Worm (Caenorhabditis elegans): ENCODE data around the gene inx-2.
A peak's percentile ranks its signal among the peaks of the same experiment; 100 is the strongest.

The inx-2 gene

DNA sequence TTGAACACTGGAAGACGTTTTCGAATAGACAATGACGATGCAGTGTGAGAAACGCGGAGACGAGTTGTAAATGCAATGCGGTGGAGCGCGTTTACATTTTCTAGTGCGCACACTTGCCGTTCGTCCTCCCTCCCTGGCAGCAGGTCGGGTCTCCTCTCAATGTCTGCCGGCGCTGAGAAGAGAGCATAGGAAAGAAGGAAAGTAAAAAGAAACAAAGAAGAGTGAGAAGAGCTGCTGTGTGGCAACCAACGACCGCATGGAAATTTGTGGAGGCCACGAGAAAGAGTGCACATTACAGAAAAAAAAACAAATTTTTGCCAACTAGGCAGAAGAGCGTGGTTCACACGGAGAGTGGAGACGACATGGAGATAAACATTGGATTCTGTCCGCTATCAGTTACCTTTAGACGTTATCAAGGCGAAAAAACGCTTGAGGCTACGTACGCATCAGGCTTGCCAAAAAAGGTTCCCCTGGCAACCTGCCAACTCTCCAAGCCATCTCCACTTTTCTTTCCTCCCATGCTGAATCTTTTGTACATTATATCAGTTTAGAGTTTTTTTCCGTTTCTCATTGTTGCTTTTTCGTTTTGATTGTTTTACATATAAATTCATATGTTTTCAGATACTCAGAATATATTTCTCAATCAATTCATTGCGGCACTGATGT, 3.2 kb upstream of the inx-2 start, which contains the start of the genes snrp-40.1 and F08G12.3 (continued):
- TF ChIP-seq ceh-27 (GFP tag; optimal IDR thresholded peaks at IDR 0.05) (peak; percentile 74), F10E7.11 (tag; optimal IDR thresholded peaks at IDR 0.05) (no peak), rpc-1 (optimal IDR thresholded peaks at IDR 0.05) (no peak), rpc-1 (tag; optimal IDR thresholded peaks at IDR 0.05) (no peak), snpc-4 (GFP tag; optimal IDR thresholded peaks at IDR 0.05) (no peak), snpc-4 (tag; optimal IDR thresholded peaks at IDR 0.05) (peak in 3 of 4 experiments; percentile 62 to 82 (median 69)), hmg-20 (GFP tag; IDR thresholded peaks at IDR 0.05) (no peak), tlf-1 (GFP tag; optimal IDR thresholded peaks at IDR 0.05) (no peak), sea-2 (GFP tag; IDR thresholded peaks at IDR 0.05) (no peak), rcor-1 (GFP tag; IDR thresholded peaks at IDR 0.05) (0 out of 2 replicates have a peak, but pooled peaks have one; percentile 21), C06A6.2 (GFP tag; conservative IDR thresholded peaks at IDR 0.05) (no peak), tbx-9 (tag; optimal IDR thresholded peaks at IDR 0.05; ENCODE audit: borderline replicate concordance) (no peak), lin-54 (GFP tag; optimal IDR thresholded peaks at IDR 0.05) (no peak), fkh-3 (tag; optimal IDR thresholded peaks at IDR 0.05) (no peak), ZK185.1 (tag; optimal IDR thresholded peaks at IDR 0.05; ENCODE audit: poor library complexity, severe bottlenecking) (no peak), madf-8 (GFP tag; conservative IDR thresholded peaks at IDR 0.05) (no peak), hlh-26 (GFP tag; conservative IDR thresholded peaks at IDR 0.05) (no peak), repo-1 (tag; optimal IDR thresholded peaks at IDR 0.05) (no peak), ceh-91 (GFP tag; IDR thresholded peaks at IDR 0.05) (no peak), sptf-2 (GFP tag; optimal IDR thresholded peaks at IDR 0.05) (no peak), rec-8 (tag; optimal IDR thresholded peaks at IDR 0.05) (no peak), ets-4 (GFP tag; optimal IDR thresholded peaks at IDR 0.05) (peak; percentile 15), ceh-79 (tag; optimal IDR thresholded peaks at IDR 0.05) (no peak), pha-4 (tag; optimal IDR thresholded peaks at IDR 0.05) (no peak), hlh-12 (tag; optimal IDR thresholded peaks at IDR 0.05) (no peak), unc-130 (GFP tag; optimal IDR thresholded peaks at IDR 0.05) (no peak), ztf-25 (GFP tag; IDR thresholded peaks at IDR 0.05) (no peak), nhr-90 (tag; optimal IDR thresholded peaks at IDR 0.05) (no peak), hsf-1 (GFP tag; IDR thresholded peaks at IDR 0.05) (no peak), die-1 (tag; optimal IDR thresholded peaks at IDR 0.05) (no peak), B0336.3 (GFP tag; IDR thresholded peaks at IDR 0.05) (peak; percentile 46; the same call in 1 of the 2 replicates), lin-26 (GFP tag; IDR thresholded peaks at IDR 0.05) (no peak), F33H1.4 (GFP tag; IDR thresholded peaks at IDR 0.05) (no peak), lsy-27 (tag; optimal IDR thresholded peaks at IDR 0.05; ENCODE audit: borderline replicate concordance, insufficient read depth) (no peak), ztf-26 (tag; optimal IDR thresholded peaks at IDR 0.05) (no peak), snpc-1.3 (tag; optimal IDR thresholded peaks at IDR 0.05; ENCODE audit: insufficient read depth) (no peak), ccch-3 (GFP tag; optimal IDR thresholded peaks at IDR 0.05) (no peak), F55B11.4 (tag; optimal IDR thresholded peaks at IDR 0.05; ENCODE audit: borderline replicate concordance, insufficient read depth) (no peak), egl-44 (GFP tag; IDR thresholded peaks at IDR 0.05) (peak; percentile 16; the same call in 1 of the 2 replicates), F37B4.10 (GFP tag; IDR thresholded peaks at IDR 0.05) (no peak), Y53G8AR.9 (GFP tag; conservative IDR thresholded peaks at IDR 0.05) (no peak), F39B2.1 (GFP tag; IDR thresholded peaks at IDR 0.05) (no peak), F23B12.7 (tag; optimal IDR thresholded peaks at IDR 0.05; ENCODE audit: insufficient read depth) (peak; percentile 71), D2030.7 (GFP tag; IDR thresholded peaks at IDR 0.05) (no peak), let-607 (tag; optimal IDR thresholded peaks at IDR 0.05) (peak; percentile 71 to 76), ztf-3 (GFP tag; optimal IDR thresholded peaks at IDR 0.05) (no peak), zfh-2 (GFP tag; conservative IDR thresholded peaks at IDR 0.05) (peak; percentile 98), dpff-1 (tag; optimal IDR thresholded peaks at IDR 0.05) (no peak)

Measured in whole organism, young adult.